Fruit fly (Drosophila melanogaster): Measurements from ENCODE around the gene CG43680.

dm6 chr3L:15094589-15095288 is 41.6 kb upstream of the CG43680 start, which contains the start of the genes sstn, Plp and GlyRS:
- TF ChIP-seq CG8478 (optimal IDR thresholded peaks at IDR 0.05) (no peak), CTCF (optimal IDR thresholded peaks at IDR 0.05) (no peak)

All from S2 (cell line).